Fruit fly (Drosophila melanogaster) whole organism, wandering third instar larva: ENCODE measurements around the gene plx.

Source experiments
- Abd-B ChIP-seq: fragments of >200 bp; optimal IDR thresholded peaks from 2 replicates; lab custom pipeline; 2017; ENCODE audit warnings: missing biosample characterization, missing genetic modification characterization
- CG32264 ChIP-seq: fragments of 200-800 bp; sonication (Bioruptor generic); optimal IDR thresholded peaks from 2 replicates; lab custom pipeline; 2016; ENCODE audit warnings: missing biosample characterization, missing genetic modification characterization
- CG9705 ChIP-seq: fragments of 200-800 bp; sonication (Bioruptor generic); optimal IDR thresholded peaks from 2 replicates; lab custom pipeline; 2018; ENCODE audit warnings: missing biosample characterization, mild to moderate bottlenecking, missing genetic modification characterization
- CrebA ChIP-seq: fragments of 200-800 bp; sonication (Bioruptor generic); optimal IDR thresholded peaks from 2 replicates; lab custom pipeline; 2016; ENCODE audit warnings: missing biosample characterization, mild to moderate bottlenecking, missing genetic modification characterization, borderline replicate concordance
- Dfd ChIP-seq: fragments of >200 bp; optimal IDR thresholded peaks from 2 replicates; lab custom pipeline; 2017; ENCODE audit warnings: missing biosample characterization, missing genetic modification characterization
- Dif ChIP-seq: fragments of 200-275, 200-300 bp; sonication (Bioruptor generic); optimal IDR thresholded peaks from 2 replicates; lab custom pipeline; 2018; ENCODE audit warnings: missing biosample characterization, missing genetic modification characterization; ENCODE audit not compliant: partially characterized antibody
- GATAd ChIP-seq: sonication (Bioruptor generic); optimal IDR thresholded peaks from 2 replicates; lab custom pipeline; 2016; ENCODE audit warnings: missing biosample characterization, missing genetic modification characterization
- HLH106 ChIP-seq: fragments of 200-800 bp; optimal IDR thresholded peaks from 3 replicates; lab custom pipeline; 2019; ENCODE audit warnings: missing biosample characterization, mild to moderate bottlenecking, missing genetic modification characterization, moderate library complexity
- Hnf4 ChIP-seq: fragments of 200-800 bp; sonication (Bioruptor generic); optimal IDR thresholded peaks from 2 replicates; lab custom pipeline; 2016; ENCODE audit warnings: missing biosample characterization, mild to moderate bottlenecking, missing genetic modification characterization
- Hr78 ChIP-seq: fragments of >200 bp; optimal IDR thresholded peaks from 2 replicates; lab custom pipeline; 2017; ENCODE audit warnings: missing biosample characterization, missing genetic modification characterization
- Hr83 ChIP-seq: fragments of 200-300 bp; sonication (Bioruptor generic); optimal IDR thresholded peaks from 2 replicates; lab custom pipeline; 2016; ENCODE audit warnings: missing biosample characterization, mild to moderate bottlenecking, missing genetic modification characterization, moderate library complexity; ENCODE audit not compliant: poor library complexity, severe bottlenecking
- Jra ChIP-seq: sonication (Bioruptor generic); optimal IDR thresholded peaks from 2 replicates; lab custom pipeline; 2016; ENCODE audit warnings: missing biosample characterization, missing genetic modification characterization
- Mio ChIP-seq: sonication (Bioruptor generic); optimal IDR thresholded peaks from 2 replicates; lab custom pipeline; 2016; ENCODE audit warnings: missing biosample characterization, missing genetic modification characterization
- Myc ChIP-seq: fragments of >200 bp; optimal IDR thresholded peaks from 2 replicates; lab custom pipeline; 2017
- N ChIP-seq: fragments of >200 bp; optimal IDR thresholded peaks from 2 replicates; lab custom pipeline; 2018; ENCODE audit warnings: missing biosample characterization, missing external identifiers, missing genetic modification characterization
- OdsH ChIP-seq: fragments of 200-800 bp; sonication (Bioruptor generic); optimal IDR thresholded peaks from 2 replicates; lab custom pipeline; 2016; ENCODE audit warnings: missing biosample characterization, mild to moderate bottlenecking, missing genetic modification characterization
- Rel ChIP-seq, 2 experiments: fragments of 200-800 bp; sonication (Bioruptor generic) in 1 of 2; optimal IDR thresholded peaks; 2 replicates in 1 of 2; 3 replicates in 1 of 2; lab custom pipeline; 2016 to 2019; ENCODE audit warnings: mild to moderate bottlenecking in 2 of 2, missing biosample characterization in 2 of 2, missing genetic modification characterization in 2 of 2, moderate library complexity in 1 of 2
- Sp1 ChIP-seq: fragments of 200-800 bp; sonication (Bioruptor generic); optimal IDR thresholded peaks from 3 replicates; lab custom pipeline; 2019; ENCODE audit warnings: missing biosample characterization, mild to moderate bottlenecking, missing genetic modification characterization, moderate library complexity
- Vsx2 ChIP-seq: fragments of 200-300, 225-300 bp; sonication (Bioruptor generic); optimal IDR thresholded peaks from 2 replicates; lab custom pipeline; 2018; ENCODE audit warnings: missing biosample characterization, missing genetic modification characterization; ENCODE audit not compliant: partially characterized antibody
- br ChIP-seq: fragments of 200-800 bp; sonication (Bioruptor generic); optimal IDR thresholded peaks from 2 replicates; lab custom pipeline; 2016; ENCODE audit warnings: missing biosample characterization, missing genetic modification characterization
- brk ChIP-seq: fragments of 200-800 bp; sonication (Bioruptor generic); optimal IDR thresholded peaks from 2 replicates; lab custom pipeline; 2016; ENCODE audit warnings: missing biosample characterization, mild to moderate bottlenecking, missing genetic modification characterization
- dl ChIP-seq, 2 experiments: fragments of 175-275, 200-275 bp in 1 of 2; fragments of 200-275 bp in 1 of 2; sonication (Bioruptor generic); optimal IDR thresholded peaks; lab custom pipeline; 2018; ENCODE audit warnings: mild to moderate bottlenecking in 2 of 2, missing biosample characterization in 2 of 2, missing genetic modification characterization in 2 of 2, moderate library complexity in 2 of 2; ENCODE audit not compliant: partially characterized antibody in 2 of 2, insufficient read depth in 1 of 2
- dmrt93B ChIP-seq: fragments of 200-800 bp; sonication (Bioruptor generic); optimal IDR thresholded peaks from 2 replicates; lab custom pipeline; 2018; ENCODE audit warnings: missing biosample characterization, mild to moderate bottlenecking, missing genetic modification characterization
- dsf ChIP-seq: sonication (Bioruptor generic); optimal IDR thresholded peaks from 2 replicates; lab custom pipeline; 2016; ENCODE audit warnings: missing biosample characterization, missing genetic modification characterization, borderline replicate concordance
- ey ChIP-seq: fragments of 200-800 bp; sonication (Bioruptor generic); optimal IDR thresholded peaks from 2 replicates; lab custom pipeline; 2016; ENCODE audit warnings: missing biosample characterization, missing genetic modification characterization
- foxo ChIP-seq, 2 experiments: fragments of 200-800 bp; sonication (Bioruptor generic); optimal IDR thresholded peaks; 2 replicates in 1 of 2; 3 replicates in 1 of 2; lab custom pipeline; 2016 to 2017; ENCODE audit warnings: missing biosample characterization in 2 of 2, missing genetic modification characterization in 2 of 2
- fru ChIP-seq: fragments of 200-800 bp; sonication (Bioruptor generic); optimal IDR thresholded peaks from 3 replicates; lab custom pipeline; 2016; ENCODE audit warnings: missing biosample characterization, mild to moderate bottlenecking, missing genetic modification characterization
- h ChIP-seq: fragments of 200-800 bp; sonication (Bioruptor generic); optimal IDR thresholded peaks from 3 replicates; lab custom pipeline; 2016; ENCODE audit warnings: missing biosample characterization, mild to moderate bottlenecking, missing genetic modification characterization
- jim ChIP-seq: fragments of 175-275, 200-325 bp; sonication (Bioruptor generic); optimal IDR thresholded peaks from 2 replicates; lab custom pipeline; 2016; ENCODE audit warnings: missing biosample characterization, mild to moderate bottlenecking, missing genetic modification characterization
- lola ChIP-seq: fragments of >200 bp; optimal IDR thresholded peaks from 2 replicates; lab custom pipeline; 2017; ENCODE audit warnings: missing biosample characterization, missing genetic modification characterization
- pan ChIP-seq: fragments of >200 bp; optimal IDR thresholded peaks from 2 replicates; lab custom pipeline; 2017
- psq ChIP-seq: fragments of 200-800 bp; sonication (Bioruptor generic); optimal IDR thresholded peaks from 3 replicates; lab custom pipeline; 2017; ENCODE audit warnings: missing biosample characterization, mild to moderate bottlenecking, missing genetic modification characterization, moderate library complexity
- rgr ChIP-seq: fragments of 200-800 bp; sonication (Bioruptor generic); optimal IDR thresholded peaks from 3 replicates; lab custom pipeline; 2016; ENCODE audit warnings: missing biosample characterization, mild to moderate bottlenecking, missing genetic modification characterization
- sage ChIP-seq: fragments of 200-800 bp; sonication (Bioruptor generic); optimal IDR thresholded peaks from 2 replicates; lab custom pipeline; 2016; ENCODE audit warnings: missing biosample characterization, mild to moderate bottlenecking, missing genetic modification characterization
- sv ChIP-seq: fragments of 200-800 bp; sonication (Bioruptor generic); optimal IDR thresholded peaks from 3 replicates; lab custom pipeline; 2016; ENCODE audit warnings: missing biosample characterization, missing genetic modification characterization
- tai ChIP-seq: sonication (Bioruptor generic); optimal IDR thresholded peaks from 2 replicates; lab custom pipeline; 2016; ENCODE audit warnings: missing biosample characterization, missing genetic modification characterization
- usp ChIP-seq: fragments of >200 bp; optimal IDR thresholded peaks from 2 replicates; lab custom pipeline; 2017; ENCODE audit warnings: missing biosample characterization, missing genetic modification characterization
- woc ChIP-seq: sonication (Bioruptor generic); optimal IDR thresholded peaks from 2 replicates; lab custom pipeline; 2016; ENCODE audit warnings: missing biosample characterization, mild to moderate bottlenecking, missing genetic modification characterization

plx gene

DNA sequence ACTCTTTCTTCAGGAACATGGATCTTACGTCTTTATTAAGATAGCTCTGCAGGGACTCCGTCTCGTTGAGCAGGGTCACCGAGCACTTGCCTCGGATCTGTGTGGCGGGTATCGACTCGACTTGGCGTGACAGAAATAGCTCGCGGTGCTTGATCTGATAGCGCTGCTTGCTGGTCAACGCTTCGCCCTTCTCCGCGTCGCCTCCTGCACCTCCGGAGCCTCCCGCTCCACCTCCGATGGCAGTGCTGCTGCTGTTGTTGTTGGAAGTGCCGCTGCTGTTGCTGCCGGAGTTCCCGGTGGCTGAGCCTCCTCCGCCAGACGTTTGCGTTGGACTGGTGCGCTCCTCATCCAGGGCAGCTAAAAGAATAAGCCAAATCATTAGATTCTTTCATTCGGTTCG, 42.2 kb upstream of the plx start:
- TF ChIP-seq Sp1 (no peak), tai (GFP tag; lab: Kevin White, UChicago) (no peak), GATAd (GFP tag; lab: Kevin White, UChicago) (no peak), CG9705 (GFP tag; lab: Kevin White, UChicago) (no peak), fru (GFP tag; lab: Kevin White, UChicago) (no peak), foxo (GFP tag; optimal IDR thresholded peaks at IDR 0.05; lab: Kevin White, UChicago) (no peak), dsf (GFP tag; lab: Kevin White, UChicago) (no peak), dmrt93B (GFP tag; lab: Kevin White, UChicago) (no peak), psq (GFP tag; lab: Kevin White, UChicago) (no peak), N (GFP tag; lab: Kevin White, UChicago) (no peak), Hr78 (no peak), Myc (no peak), jim (GFP tag; lab: Kevin White, UChicago) (no peak), Rel (GFP tag; optimal IDR thresholded peaks at IDR 0.05; lab: Kevin White, UChicago) (no peak), Rel (tag; optimal IDR thresholded peaks at IDR 0.05; lab: Kevin White, UChicago) (no peak)

DNA sequence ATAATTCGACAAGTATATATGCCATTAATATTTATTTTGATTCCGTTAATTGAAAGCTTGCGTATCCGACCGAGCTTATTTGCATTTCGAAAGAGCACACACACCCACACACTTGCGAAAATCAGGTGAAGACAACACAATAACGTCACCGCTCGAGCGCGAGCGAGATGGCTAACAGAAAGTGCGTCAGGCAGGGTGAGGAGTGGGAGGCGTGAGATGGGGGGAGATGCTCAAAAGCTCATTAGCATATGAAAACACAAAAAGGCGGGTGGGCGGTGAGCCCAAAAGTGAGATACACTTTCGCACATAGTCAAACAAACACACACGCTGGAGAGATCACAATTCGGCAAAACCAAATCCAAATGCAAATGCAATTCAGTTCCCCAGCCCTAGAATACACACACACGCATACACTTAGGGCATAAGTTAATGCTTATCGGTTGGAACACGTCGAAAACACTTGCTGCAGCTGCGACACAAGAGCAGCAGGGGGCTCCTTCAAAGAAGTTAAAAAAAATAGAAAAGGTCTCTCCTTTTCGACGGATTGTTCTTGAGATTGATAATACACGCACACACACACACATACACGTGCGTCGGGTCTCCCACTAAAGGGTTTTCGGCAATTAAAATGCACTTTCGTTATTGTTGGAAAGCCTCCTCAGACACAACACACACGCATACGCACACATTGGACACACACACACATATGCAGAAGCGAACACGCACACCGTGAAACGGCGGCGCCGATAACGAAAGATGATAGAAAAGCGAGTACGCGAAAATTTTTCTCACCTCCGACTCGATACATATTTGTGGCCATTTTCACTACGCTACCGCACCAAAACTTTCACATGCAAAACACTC, 37.7 kb upstream of the plx start:
- peak; percentile 66 for TF ChIP-seq h (GFP tag; lab: Kevin White, UChicago)
- peak; percentile 49 for TF ChIP-seq br
- peak in 1 of 2 experiments; percentile 36 for TF ChIP-seq foxo (GFP tag; optimal IDR thresholded peaks at IDR 0.05; lab: Kevin White, UChicago)
- no peak for TF ChIP-seq jim (GFP tag; lab: Kevin White, UChicago)
- no peak for TF ChIP-seq GATAd (GFP tag; lab: Kevin White, UChicago)
- TF ChIP-seq Dif (GFP tag; lab: Kevin White, UChicago): no peak
- peak; percentile 31 for TF ChIP-seq ey (GFP tag; lab: Kevin White, UChicago)
- peak; percentile 18 for TF ChIP-seq OdsH
- peak; percentile 31 for TF ChIP-seq rgr (GFP tag; lab: Kevin White, UChicago)
- TF ChIP-seq Vsx2 (GFP tag; lab: Kevin White, UChicago): no peak
- no peak for TF ChIP-seq dsf (GFP tag; lab: Kevin White, UChicago)
- TF ChIP-seq tai (GFP tag; lab: Kevin White, UChicago): no peak
- TF ChIP-seq Dfd (GFP tag; lab: Kevin White, UChicago): no peak
- TF ChIP-seq fru (GFP tag; lab: Kevin White, UChicago): no peak
- no peak for TF ChIP-seq sage
- no peak for TF ChIP-seq Hr83 (GFP tag; lab: Kevin White, UChicago)
- peak; percentile 26 for TF ChIP-seq Jra
- no peak for TF ChIP-seq Myc
- no peak for TF ChIP-seq lola (GFP tag; lab: Kevin White, UChicago)
- TF ChIP-seq Hnf4 (GFP tag; lab: Kevin White, UChicago): no peak
- TF ChIP-seq usp: no peak
- no peak for TF ChIP-seq Mio
- TF ChIP-seq psq (GFP tag; lab: Kevin White, UChicago): no peak
- TF ChIP-seq CG9705 (GFP tag; lab: Kevin White, UChicago): no peak
- no peak for TF ChIP-seq CrebA (GFP tag; lab: Kevin White, UChicago)
- no peak for TF ChIP-seq CG32264 (GFP tag; lab: Kevin White, UChicago)
- TF ChIP-seq woc: no peak
- TF ChIP-seq Hr78: no peak
- TF ChIP-seq dmrt93B (GFP tag; lab: Kevin White, UChicago): no peak
- no peak for TF ChIP-seq brk
- TF ChIP-seq N (GFP tag; lab: Kevin White, UChicago): peak; percentile 46
- no peak for TF ChIP-seq Rel (GFP tag; optimal IDR thresholded peaks at IDR 0.05; lab: Kevin White, UChicago)
- peak; percentile 10 for TF ChIP-seq Rel (tag; optimal IDR thresholded peaks at IDR 0.05; lab: Kevin White, UChicago)
- TF ChIP-seq HLH106 (tag; lab: Kevin White, UChicago): peak; percentile 35
- TF ChIP-seq Abd-B: no peak
- TF ChIP-seq dl (GFP tag; optimal IDR thresholded peaks at IDR 0.05; lab: Kevin White, UChicago; ENCODE audit: insufficient read depth in 1 of 2, partially characterized antibody in 2 of 2): no peak
- TF ChIP-seq pan (lab: Kevin White, UChicago): no peak
- no peak for TF ChIP-seq sv (GFP tag; lab: Kevin White, UChicago)
- TF ChIP-seq, all 38 proteins: peak for 10
